Worm (Caenorhabditis elegans) whole organism, L2 larva: ENCODE results near the gene C49F5.8.

Experiments used
- C34F6.9 ChIP-seq: fragments of 150-350 bp; optimal IDR thresholded peaks from 2 replicates; lab custom pipeline; 2014; ENCODE audit warnings: missing biosample characterization, missing genetic modification characterization
- F13H6.1 ChIP-seq: sonication (generic microtip); optimal IDR thresholded peaks from 2 replicates; lab custom pipeline; 2016; ENCODE audit warnings: missing genetic modification characterization, missing compliant biosample characterization
- R02D3.7 ChIP-seq: fragments of 150-350 bp; optimal IDR thresholded peaks from 2 replicates; lab custom pipeline; 2014; ENCODE audit warnings: missing biosample characterization, missing genetic modification characterization
- ZK546.5 ChIP-seq: sonication (generic microtip); optimal IDR thresholded peaks from 2 replicates; lab custom pipeline; 2017; ENCODE audit warnings: missing biosample characterization, missing genetic modification characterization
- alr-1 ChIP-seq: fragments of 150-350 bp; optimal IDR thresholded peaks from 2 replicates; lab custom pipeline; 2014; ENCODE audit warnings: missing biosample characterization, missing genetic modification characterization
- ama-1 ChIP-seq: fragments of 150-350 bp; optimal IDR thresholded peaks from 2 replicates; lab custom pipeline; 2018; ENCODE audit warnings: inconsistent platforms
- ceh-16 ChIP-seq: fragments of 150-350 bp; optimal IDR thresholded peaks from 2 replicates; lab custom pipeline; 2014; ENCODE audit warnings: missing biosample characterization, missing genetic modification characterization
- ceh-82 ChIP-seq: fragments of 150-350 bp; optimal IDR thresholded peaks from 2 replicates; lab custom pipeline; 2014; ENCODE audit warnings: missing biosample characterization, missing genetic modification characterization
- dmd-4 ChIP-seq: sonication (generic microtip); optimal IDR thresholded peaks from 2 replicates; lab custom pipeline; 2017; ENCODE audit warnings: missing biosample characterization, missing genetic modification characterization
- elt-1 ChIP-seq: fragments of 150-350 bp; optimal IDR thresholded peaks from 2 replicates; lab custom pipeline; 2014; ENCODE audit warnings: missing biosample characterization, missing genetic modification characterization
- elt-3 ChIP-seq: sonication (generic microtip); optimal IDR thresholded peaks from 2 replicates; lab custom pipeline; 2017; ENCODE audit warnings: missing biosample characterization, missing genetic modification characterization
- fos-1 ChIP-seq: fragments of 150-350 bp; optimal IDR thresholded peaks from 2 replicates; lab custom pipeline; 2014; ENCODE audit warnings: missing biosample characterization, missing genetic modification characterization
- gmeb-1 ChIP-seq: fragments of 150-350 bp; optimal IDR thresholded peaks from 2 replicates; lab custom pipeline; 2014; ENCODE audit warnings: missing biosample characterization, missing genetic modification characterization
- lin-13 ChIP-seq: fragments of 150-350 bp; optimal IDR thresholded peaks from 2 replicates; lab custom pipeline; 2014; ENCODE audit warnings: missing biosample characterization, missing genetic modification reagents, missing genetic modification characterization
- lsy-2 ChIP-seq, 2 experiments: fragments of 150-350 bp in 1 of 2; sonication (generic microtip) in 1 of 2; optimal IDR thresholded peaks; 2 replicates each; lab custom pipeline; 2014 to 2017; ENCODE audit warnings: missing biosample characterization in 2 of 2, missing genetic modification characterization in 2 of 2
- mab-5 ChIP-seq: fragments of 150-350 bp; optimal IDR thresholded peaks from 2 replicates; lab custom pipeline; 2014; ENCODE audit warnings: missing biosample characterization, missing genetic modification characterization
- mbf-1 ChIP-seq: sonication (generic microtip); optimal IDR thresholded peaks from 2 replicates; lab custom pipeline; 2017; ENCODE audit warnings: missing biosample characterization, missing genetic modification characterization
- mdl-1 ChIP-seq, 2 experiments: fragments of 150-350 bp in 1 of 2; sonication (generic microtip) in 1 of 2; optimal IDR thresholded peaks; 2 replicates each; lab custom pipeline; 2017; ENCODE audit warnings: missing biosample characterization in 2 of 2, missing genetic modification characterization in 2 of 2
- nhr-10 ChIP-seq: sonication (generic microtip); optimal IDR thresholded peaks from 2 replicates; lab custom pipeline; 2017; ENCODE audit warnings: missing biosample characterization, missing genetic modification characterization
- nhr-11 ChIP-seq: fragments of 150-350 bp; optimal IDR thresholded peaks from 2 replicates; lab custom pipeline; 2014; ENCODE audit warnings: missing biosample characterization, missing genetic modification characterization
- nhr-129 ChIP-seq: fragments of 150-350 bp; optimal IDR thresholded peaks from 2 replicates; lab custom pipeline; 2014; ENCODE audit warnings: missing biosample characterization, missing genetic modification characterization
- nhr-21 ChIP-seq: fragments of 150-350 bp; optimal IDR thresholded peaks from 2 replicates; lab custom pipeline; 2014; ENCODE audit warnings: missing biosample characterization, missing genetic modification characterization
- nhr-23 ChIP-seq: fragments of 150-350 bp; optimal IDR thresholded peaks from 2 replicates; lab custom pipeline; 2014; ENCODE audit warnings: missing biosample characterization, missing genetic modification reagents, missing genetic modification characterization
- nhr-237 ChIP-seq: fragments of 150-350 bp; optimal IDR thresholded peaks from 2 replicates; lab custom pipeline; 2014; ENCODE audit warnings: missing biosample characterization, missing genetic modification characterization
- nhr-6 ChIP-seq: fragments of 150-350 bp; optimal IDR thresholded peaks from 2 replicates; lab custom pipeline; 2014; ENCODE audit warnings: missing biosample characterization, missing genetic modification characterization
- nhr-77 ChIP-seq: fragments of 150-350 bp; optimal IDR thresholded peaks from 2 replicates; lab custom pipeline; 2014; ENCODE audit warnings: missing biosample characterization, missing genetic modification characterization
- peb-1 ChIP-seq: fragments of 150-350 bp; optimal IDR thresholded peaks from 2 replicates; lab custom pipeline; 2014; ENCODE audit warnings: missing biosample characterization, missing genetic modification characterization
- sem-4 ChIP-seq: fragments of 150-350 bp; optimal IDR thresholded peaks from 2 replicates; lab custom pipeline; 2014; ENCODE audit warnings: missing biosample characterization, missing genetic modification reagents, missing genetic modification characterization
- skn-1 ChIP-seq: sonication (generic microtip); optimal IDR thresholded peaks from 2 replicates; lab custom pipeline; 2017; ENCODE audit warnings: missing biosample characterization, missing genetic modification characterization
- sma-3 ChIP-seq: sonication (generic microtip); optimal IDR thresholded peaks from 2 replicates; lab custom pipeline; 2016; ENCODE audit warnings: missing genetic modification reagents, missing genetic modification characterization, missing compliant biosample characterization
- sma-9 ChIP-seq, 2 experiments: fragments of 150-350 bp in 1 of 2; sonication (generic microtip) in 1 of 2; optimal IDR thresholded peaks; 2 replicates each; lab custom pipeline; 2014 to 2016; ENCODE audit warnings: missing genetic modification characterization in 2 of 2, mild to moderate bottlenecking in 1 of 2, missing biosample characterization in 1 of 2, missing compliant biosample characterization in 1 of 2, missing genetic modification reagents in 1 of 2, moderate library complexity in 1 of 2
- snpc-4 ChIP-seq: fragments of 150-350 bp; optimal IDR thresholded peaks from 2 replicates; lab custom pipeline; 2014; ENCODE audit warnings: missing biosample characterization, missing genetic modification characterization
- unc-39 ChIP-seq: fragments of 150-350 bp; optimal IDR thresholded peaks from 2 replicates; lab custom pipeline; 2014; ENCODE audit warnings: missing biosample characterization, missing genetic modification characterization
- unc-62 ChIP-seq: fragments of 150-350 bp; optimal IDR thresholded peaks from 2 replicates; lab custom pipeline; 2014; ENCODE audit warnings: missing biosample characterization, missing genetic modification reagents, missing genetic modification characterization
- zag-1 ChIP-seq: fragments of 150-350 bp; optimal IDR thresholded peaks from 2 replicates; lab custom pipeline; 2014; ENCODE audit warnings: missing biosample characterization, missing genetic modification characterization
- ztf-1 ChIP-seq: fragments of 200-800 bp; sonication (Bioruptor generic); conservative IDR thresholded peaks from 2 replicates; pipeline ENCODE4 v1.3.6; 2022; ENCODE audit warnings: missing genetic modification characterization, missing compliant biosample characterization
- ztf-11 ChIP-seq: sonication (generic microtip); optimal IDR thresholded peaks from 2 replicates; lab custom pipeline; 2017; ENCODE audit warnings: missing biosample characterization, missing genetic modification characterization

Gene C49F5.8

ce11 chrX:11948184-11948894, 11.6 kb upstream of the C49F5.8 start, which contains the start of gene lsd-1:
Gene lsd-1 (plus strand): TSS chrX:11948844.
- peak; percentile 31 for TF ChIP-seq C34F6.9
- TF ChIP-seq fos-1 (tag; lab: Kevin White, UChicago) = no peak
- TF ChIP-seq lin-13 (GFP tag; lab: Kevin White, UChicago) = peak; percentile 2
- no peak for TF ChIP-seq ztf-11 (tag; lab: Kevin White, UChicago)
- peak; percentile 37 for TF ChIP-seq F13H6.1
- TF ChIP-seq gmeb-1 (tag; lab: Kevin White, UChicago) = no peak
- no peak for TF ChIP-seq nhr-6 (tag; lab: Kevin White, UChicago)
- peak; percentile 47 for TF ChIP-seq sma-9 (GFP tag; optimal IDR thresholded peaks at IDR 0.05; lab: Kevin White, UChicago)
- TF ChIP-seq sma-9 (tag; optimal IDR thresholded peaks at IDR 0.05; lab: Kevin White, UChicago) = no peak
- peak; percentile 22 for TF ChIP-seq sem-4 (tag; lab: Kevin White, UChicago)
- TF ChIP-seq sma-3 (GFP tag; lab: Kevin White, UChicago) = peak; percentile 4
- TF ChIP-seq, all 48 proteins: peak for 6

ce11 chrX:11952129-11952528, 7.8 kb upstream of the C49F5.8 start:
- TF ChIP-seq sma-9 (GFP tag; optimal IDR thresholded peaks at IDR 0.05; lab: Kevin White, UChicago) (no peak), sma-9 (tag; optimal IDR thresholded peaks at IDR 0.05; lab: Kevin White, UChicago) (no peak), snpc-4 (tag; lab: Kevin White, UChicago) (no peak), zag-1 (tag; lab: Kevin White, UChicago) (no peak), ztf-11 (tag; lab: Kevin White, UChicago) (no peak), nhr-129 (tag; lab: Kevin White, UChicago) (no peak), unc-39 (tag; lab: Kevin White, UChicago) (no peak), mbf-1 (tag; lab: Kevin White, UChicago) (no peak), fos-1 (tag; lab: Kevin White, UChicago) (no peak), unc-62 (GFP tag; lab: Kevin White, UChicago) (no peak), alr-1 (tag; lab: Kevin White, UChicago) (no peak), nhr-77 (tag; lab: Kevin White, UChicago) (no peak), ztf-1 (no peak), peb-1 (no peak), lin-13 (GFP tag; lab: Kevin White, UChicago) (no peak), skn-1 (tag; lab: Kevin White, UChicago) (no peak), sma-3 (GFP tag; lab: Kevin White, UChicago) (no peak), mdl-1 (tag; optimal IDR thresholded peaks at IDR 0.05; lab: Kevin White, UChicago) (no peak), F13H6.1 (no peak), ceh-82 (tag; lab: Kevin White, UChicago) (no peak), gmeb-1 (tag; lab: Kevin White, UChicago) (no peak)

- no peak for TF ChIP-seq elt-3 (tag; lab: Kevin White, UChicago)
- TF ChIP-seq mab-5 (tag; lab: Kevin White, UChicago) = no peak
- TF ChIP-seq dmd-4 (tag; lab: Kevin White, UChicago) = no peak
- no peak for TF ChIP-seq nhr-10
- TF ChIP-seq lsy-2 (tag; optimal IDR thresholded peaks at IDR 0.05; lab: Kevin White, UChicago) = no peak
- no peak for TF ChIP-seq mbf-1 (tag; lab: Kevin White, UChicago)
- no peak for TF ChIP-seq nhr-11 (tag; lab: Kevin White, UChicago)
- no peak for TF ChIP-seq ama-1 (lab: Kevin White, UChicago)
- TF ChIP-seq alr-1 (tag; lab: Kevin White, UChicago) = no peak
- no peak for TF ChIP-seq F13H6.1
- TF ChIP-seq ztf-1 = no peak
- TF ChIP-seq lin-13 (GFP tag; lab: Kevin White, UChicago) = no peak
- no peak for TF ChIP-seq nhr-77 (tag; lab: Kevin White, UChicago)
- TF ChIP-seq ceh-16 (tag; lab: Kevin White, UChicago) = no peak
- TF ChIP-seq elt-1 (tag; lab: Kevin White, UChicago) = no peak
- no peak for TF ChIP-seq unc-39 (tag; lab: Kevin White, UChicago)
- no peak for TF ChIP-seq nhr-21
- no peak for TF ChIP-seq unc-62 (GFP tag; lab: Kevin White, UChicago)
These were observed 6.7 kb upstream of the C49F5.8 start, which contains the start of gene T08D10.4 for ce11 chrX:11953229-11953628. Gene T08D10.4 (minus strand): TSS chrX:11953329.

ce11 chrX:11955125-11955524, 4.8 kb upstream of the C49F5.8 start, which contains the start of gene T08D10.3:
Gene T08D10.3 (plus strand): TSS chrX:11955425.
- TF ChIP-seq skn-1 (tag; lab: Kevin White, UChicago) (no peak), ceh-82 (tag; lab: Kevin White, UChicago) (no peak), sma-9 (GFP tag; optimal IDR thresholded peaks at IDR 0.05; lab: Kevin White, UChicago) (no peak), sma-9 (tag; optimal IDR thresholded peaks at IDR 0.05; lab: Kevin White, UChicago) (no peak), ceh-16 (tag; lab: Kevin White, UChicago) (no peak), ZK546.5 (tag; lab: Kevin White, UChicago) (no peak), nhr-237 (tag; lab: Kevin White, UChicago) (no peak), elt-1 (tag; lab: Kevin White, UChicago) (no peak), R02D3.7 (no peak), ama-1 (lab: Kevin White, UChicago) (no peak), mbf-1 (tag; lab: Kevin White, UChicago) (no peak), sma-3 (GFP tag; lab: Kevin White, UChicago) (no peak), ztf-11 (tag; lab: Kevin White, UChicago) (no peak), nhr-10 (no peak), nhr-23 (no peak), elt-3 (tag; lab: Kevin White, UChicago) (no peak), snpc-4 (tag; lab: Kevin White, UChicago) (no peak), nhr-11 (tag; lab: Kevin White, UChicago) (no peak)
